Worm (Caenorhabditis elegans): ENCODE data around the gene H13N06.2.
A peak's percentile ranks its signal among the peaks of the same experiment; 100 is the strongest.

The H13N06.2 gene

DNA sequence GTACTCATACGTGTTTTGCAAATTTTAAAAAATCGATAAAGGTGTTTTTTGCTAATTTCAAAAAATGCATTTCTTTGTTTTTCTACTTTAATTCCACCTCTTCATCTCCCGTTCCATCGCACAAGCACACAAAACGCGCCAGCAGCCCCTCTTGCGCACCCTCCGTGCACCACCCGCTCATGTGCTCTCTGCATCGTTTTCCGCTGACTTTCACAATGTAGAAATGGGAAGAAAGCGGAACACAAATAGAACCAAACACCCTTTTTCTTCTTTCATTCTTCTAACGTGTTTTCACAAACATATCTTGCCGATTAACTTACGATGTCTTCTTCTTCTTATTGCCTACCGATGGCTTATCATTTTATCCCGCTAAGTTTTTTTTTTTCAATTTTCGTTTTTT, 4.9 kb downstream of the H13N06.2 start (continued):
- peak; percentile 74 for TF ChIP-seq tbx-2 (tag; optimal IDR thresholded peaks at IDR 0.05)
- peak; percentile 64 for TF ChIP-seq xbp-1 (tag; optimal IDR thresholded peaks at IDR 0.05)
- TF ChIP-seq nhr-84 (tag; optimal IDR thresholded peaks at IDR 0.05), result no peak
- no peak for TF ChIP-seq unc-62 (GFP tag; optimal IDR thresholded peaks at IDR 0.05)
- no peak for TF ChIP-seq unc-130 (tag; optimal IDR thresholded peaks at IDR 0.05)
- TF ChIP-seq nhr-77 (tag; optimal IDR thresholded peaks at IDR 0.05), result peak; percentile 13
- TF ChIP-seq skn-1 (tag; optimal IDR thresholded peaks at IDR 0.05), result peak; percentile 76
- TF ChIP-seq dsc-1 (tag; optimal IDR thresholded peaks at IDR 0.05), result peak; percentile 76
- no peak for TF ChIP-seq aly-2 (tag; optimal IDR thresholded peaks at IDR 0.05)
- no peak for TF ChIP-seq ets-5 (GFP tag; IDR thresholded peaks at IDR 0.05)
- TF ChIP-seq lin-13 (GFP tag; optimal IDR thresholded peaks at IDR 0.05), result no peak
- no peak for TF ChIP-seq hlh-4 (tag; optimal IDR thresholded peaks at IDR 0.05)
- TF ChIP-seq egl-13 (tag; optimal IDR thresholded peaks at IDR 0.05), result peak; percentile 56
- no peak for TF ChIP-seq ceh-63 (GFP tag; optimal IDR thresholded peaks at IDR 0.05)
- TF ChIP-seq alr-1 (tag; optimal IDR thresholded peaks at IDR 0.05; ENCODE audit: borderline replicate concordance), result no peak
- TF ChIP-seq ceh-88 (GFP tag; IDR thresholded peaks at IDR 0.05), result peak; percentile 28; the same call in 1 of the 2 replicates
- peak; percentile 71 for TF ChIP-seq fkh-8 (tag; optimal IDR thresholded peaks at IDR 0.05)
- peak; percentile 88 for TF ChIP-seq nhr-85 (tag)
- peak; percentile 75 for TF ChIP-seq nhr-47 (tag; optimal IDR thresholded peaks at IDR 0.05)
- peak; percentile 83 for TF ChIP-seq swsn-7 (tag; optimal IDR thresholded peaks at IDR 0.05)
- peak; percentile 49 to 78 for TF ChIP-seq lin-35 (GFP tag; optimal IDR thresholded peaks at IDR 0.05)
- peak; percentile 61 to 64 for TF ChIP-seq lsy-2 (tag; optimal IDR thresholded peaks at IDR 0.05)
- TF ChIP-seq unc-86 (tag; optimal IDR thresholded peaks at IDR 0.05), result peak; percentile 63
- peak; percentile 81 for TF ChIP-seq snu-23 (GFP tag; optimal IDR thresholded peaks at IDR 0.05)
- peak; percentile 87 for TF ChIP-seq rnt-1 (tag; optimal IDR thresholded peaks at IDR 0.05)
- no peak for TF ChIP-seq nhr-76 (tag; optimal IDR thresholded peaks at IDR 0.05)
- TF ChIP-seq jun-1 (tag; optimal IDR thresholded peaks at IDR 0.05), result peak; percentile 57
- TF ChIP-seq mef-2 (tag; optimal IDR thresholded peaks at IDR 0.05), result no peak
- TF ChIP-seq ztf-4 (tag; optimal IDR thresholded peaks at IDR 0.05), result no peak
- peak; percentile 25 for TF ChIP-seq isw-1 (GFP tag; IDR thresholded peaks at IDR 0.05)
- no peak for TF ChIP-seq mab-9 (GFP tag; IDR thresholded peaks at IDR 0.05)
- no peak for TF ChIP-seq unc-98 (GFP tag; IDR thresholded peaks at IDR 0.05)
- TF ChIP-seq C34B4.2 (tag; optimal IDR thresholded peaks at IDR 0.05), result no peak
- peak in 1 of 6 experiments; percentile 14 for TF ChIP-seq elt-3 (tag; optimal IDR thresholded peaks at IDR 0.05)
- TF ChIP-seq fkh-10 (GFP tag; optimal IDR thresholded peaks at IDR 0.05), result peak; percentile 7
- peak; percentile 46 for TF ChIP-seq lin-39 (tag; optimal IDR thresholded peaks at IDR 0.05)
- TF ChIP-seq snpc-4 (tag; optimal IDR thresholded peaks at IDR 0.05), result peak; percentile 57
- TF ChIP-seq mdl-1 (tag; optimal IDR thresholded peaks at IDR 0.05), result peak in 1 of 2 experiments; percentile 54
- TF ChIP-seq zip-4 (GFP tag; optimal IDR thresholded peaks at IDR 0.05), result peak; percentile 38
- TF ChIP-seq nhr-11 (tag; optimal IDR thresholded peaks at IDR 0.05), result no peak
- no peak for TF ChIP-seq sptf-1 (tag; optimal IDR thresholded peaks at IDR 0.05)
- TF ChIP-seq efl-3 (GFP tag; optimal IDR thresholded peaks at IDR 0.05), result no peak
- peak; percentile 84 for TF ChIP-seq nhr-71 (tag; optimal IDR thresholded peaks at IDR 0.05)
- TF ChIP-seq dpl-1 (GFP tag; optimal IDR thresholded peaks at IDR 0.05), result peak; percentile 35 to 66 (median 64)
- TF ChIP-seq C16A3.4 (tag; optimal IDR thresholded peaks at IDR 0.05), result peak; percentile 52
- no peak for TF ChIP-seq ceh-8 (GFP tag; optimal IDR thresholded peaks at IDR 0.05)
- TF ChIP-seq vab-15 (tag; optimal IDR thresholded peaks at IDR 0.05), result no peak
- TF ChIP-seq ces-1 (GFP tag; optimal IDR thresholded peaks at IDR 0.05), result no peak
- no peak for TF ChIP-seq aha-1 (tag; optimal IDR thresholded peaks at IDR 0.05)
